Worm (Caenorhabditis elegans) whole organism, mixed stage, embryonic: Measurements from ENCODE around the gene msp-74.

ENCODE experiments used
- M03D4.4 ChIP-seq: sonication (generic microtip); optimal IDR thresholded peaks from 2 replicates; lab custom pipeline; 2017; ENCODE audit warnings: mild to moderate bottlenecking, missing genetic modification characterization, missing compliant biosample characterization
- bed-3 ChIP-seq: fragments of 200-800 bp; sonication (Bioruptor generic); optimal IDR thresholded peaks from 3 replicates; lab custom pipeline; 2018; ENCODE audit warnings: mild to moderate bottlenecking, missing genetic modification characterization, moderate library complexity, missing compliant biosample characterization
- ceh-83 ChIP-seq: fragments of 200-800 bp; sonication (Bioruptor generic); optimal IDR thresholded peaks from 2 replicates; lab custom pipeline; 2018; ENCODE audit warnings: mild to moderate bottlenecking, missing genetic modification characterization, missing compliant biosample characterization
- hlh-1 ChIP-seq: fragments of 150-350 bp; optimal IDR thresholded peaks from 2 replicates; lab custom pipeline; 2014; ENCODE audit warnings: missing biosample characterization, missing genetic modification reagents, missing genetic modification characterization
- lin-13 ChIP-seq: fragments of 150-350 bp; optimal IDR thresholded peaks from 2 replicates; lab custom pipeline; 2014; ENCODE audit warnings: missing biosample characterization, missing genetic modification characterization
- lsy-2 ChIP-seq: fragments of 150-350 bp; optimal IDR thresholded peaks from 2 replicates; lab custom pipeline; 2014; ENCODE audit warnings: missing biosample characterization, missing genetic modification characterization
- mep-1 ChIP-seq: fragments of 150-350 bp; optimal IDR thresholded peaks from 2 replicates; lab custom pipeline; 2017; ENCODE audit warnings: missing biosample characterization, missing genetic modification reagents, missing genetic modification characterization, inconsistent platforms
- nhr-12 ChIP-seq: fragments of 150-350 bp; optimal IDR thresholded peaks from 2 replicates; lab custom pipeline; 2014; ENCODE audit warnings: missing biosample characterization, missing genetic modification characterization
- nhr-237 ChIP-seq: fragments of 150-350 bp; optimal IDR thresholded peaks from 2 replicates; lab custom pipeline; 2014; ENCODE audit warnings: missing biosample characterization, missing genetic modification characterization
- nhr-28 ChIP-seq: fragments of 150-350 bp; optimal IDR thresholded peaks from 2 replicates; lab custom pipeline; 2014; ENCODE audit warnings: missing biosample characterization, missing genetic modification characterization
- pha-4 ChIP-seq: fragments of 150-350 bp; optimal IDR thresholded peaks from 2 replicates; lab custom pipeline; 2018; ENCODE audit warnings: missing biosample characterization, missing genetic modification reagents, missing genetic modification characterization
- sptf-1 ChIP-seq: sonication (generic microtip); optimal IDR thresholded peaks from 2 replicates; lab custom pipeline; 2017; ENCODE audit warnings: mild to moderate bottlenecking, missing genetic modification characterization, moderate library complexity, missing compliant biosample characterization
- unc-39 ChIP-seq: fragments of 150-350 bp; optimal IDR thresholded peaks from 2 replicates; lab custom pipeline; 2014; ENCODE audit warnings: missing biosample characterization, missing genetic modification characterization
- unc-62 ChIP-seq: fragments of 150-350 bp; optimal IDR thresholded peaks from 2 replicates; lab custom pipeline; 2014; ENCODE audit warnings: missing biosample characterization, missing genetic modification reagents, missing genetic modification characterization

DNA sequence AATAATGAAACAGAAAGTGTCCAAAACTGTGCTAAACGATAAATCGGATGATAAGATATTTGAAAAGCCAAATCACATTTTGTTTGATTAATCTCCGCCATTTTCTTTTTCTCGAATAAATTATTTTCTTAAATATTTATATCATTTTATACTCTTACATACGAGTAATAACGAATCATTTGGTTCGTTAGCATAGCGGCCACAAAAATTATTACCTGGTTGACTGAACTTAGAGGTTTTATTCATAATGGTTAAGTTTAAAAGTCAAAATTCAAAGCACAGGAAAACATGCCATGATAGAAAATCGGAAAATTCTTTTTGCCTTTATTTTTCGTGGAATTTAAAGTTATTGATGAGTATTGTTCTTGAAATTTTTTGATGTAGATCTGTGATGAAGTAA, 48.1 kb upstream of the msp-74 start, which contains the start of gene srb-5:
- TF ChIP-seq lin-13 (tag; lab: Kevin White, UChicago), result no peak
- TF ChIP-seq M03D4.4 (tag; lab: Kevin White, UChicago), result no peak
- TF ChIP-seq pha-4 (tag; lab: Kevin White, UChicago), result no peak
- no peak for TF ChIP-seq lsy-2 (tag; lab: Kevin White, UChicago)
- no peak for TF ChIP-seq unc-62 (GFP tag; lab: Kevin White, UChicago)
- TF ChIP-seq nhr-12 (tag; lab: Kevin White, UChicago), result no peak
- TF ChIP-seq nhr-237, result no peak
- no peak for TF ChIP-seq mep-1 (tag; lab: Kevin White, UChicago)
- TF ChIP-seq ceh-83 (GFP tag; lab: Kevin White, UChicago), result no peak
- TF ChIP-seq sptf-1 (tag; lab: Kevin White, UChicago), result no peak
- no peak for TF ChIP-seq hlh-1 (tag; lab: Kevin White, UChicago)
- no peak for TF ChIP-seq unc-39 (tag; lab: Kevin White, UChicago)
- no peak for TF ChIP-seq bed-3 (GFP tag; lab: Kevin White, UChicago)
- no peak for TF ChIP-seq nhr-28 (tag; lab: Kevin White, UChicago)
